Worm (Caenorhabditis elegans) whole organism, mixed stage, embryonic: ENCODE data around the gene T04F8.2.

ENCODE experiments used
- M03D4.4 ChIP-seq: sonication (generic microtip); optimal IDR thresholded peaks from 2 replicates; lab custom pipeline; 2017; ENCODE audit warnings: mild to moderate bottlenecking, missing genetic modification characterization, missing compliant biosample characterization
- blmp-1 ChIP-seq: fragments of 150-350 bp; optimal IDR thresholded peaks from 2 replicates; lab custom pipeline; 2014; ENCODE audit warnings: missing biosample characterization, missing genetic modification characterization
- ceh-39 ChIP-seq: fragments of 150-350 bp; optimal IDR thresholded peaks from 2 replicates; lab custom pipeline; 2014; ENCODE audit warnings: missing biosample characterization, missing genetic modification characterization
- ceh-43 ChIP-seq: fragments of 200-800 bp; sonication (Bioruptor generic); optimal IDR thresholded peaks from 2 replicates; lab custom pipeline; 2018; ENCODE audit warnings: mild to moderate bottlenecking, missing genetic modification characterization, moderate library complexity, missing compliant biosample characterization
- ceh-83 ChIP-seq: fragments of 200-800 bp; sonication (Bioruptor generic); optimal IDR thresholded peaks from 2 replicates; lab custom pipeline; 2018; ENCODE audit warnings: mild to moderate bottlenecking, missing genetic modification characterization, missing compliant biosample characterization
- ces-1 ChIP-seq: fragments of 150-350 bp; optimal IDR thresholded peaks from 2 replicates; lab custom pipeline; 2014; ENCODE audit warnings: missing biosample characterization, missing genetic modification reagents, missing genetic modification characterization
- cnd-1 ChIP-seq: fragments of 200-800 bp; sonication (Bioruptor generic); optimal IDR thresholded peaks from 2 replicates; lab custom pipeline; 2018; ENCODE audit warnings: mild to moderate bottlenecking, missing genetic modification characterization, missing compliant biosample characterization
- drap-1 ChIP-seq: fragments of 200-800 bp; sonication (Bioruptor generic); optimal IDR thresholded peaks from 3 replicates; lab custom pipeline; 2018; ENCODE audit warnings: mild to moderate bottlenecking, missing genetic modification characterization, missing compliant biosample characterization
- elt-1 ChIP-seq: sonication (generic microtip); optimal IDR thresholded peaks from 2 replicates; lab custom pipeline; 2017; ENCODE audit warnings: missing genetic modification characterization, mild to moderate bottlenecking, missing compliant biosample characterization, antibody characterized with exemption, moderate library complexity, borderline replicate concordance; ENCODE audit not compliant: insufficient read depth
- elt-3 ChIP-seq: fragments of 150-350 bp; optimal IDR thresholded peaks from 2 replicates; lab custom pipeline; 2014; ENCODE audit warnings: missing biosample characterization, missing genetic modification characterization
- flh-1 ChIP-seq: fragments of 200-800 bp; sonication (Bioruptor generic); optimal IDR thresholded peaks from 2 replicates; lab custom pipeline; 2018; ENCODE audit warnings: mild to moderate bottlenecking, missing genetic modification characterization, moderate library complexity, missing compliant biosample characterization
- ham-2 ChIP-seq: fragments of 200-800 bp; sonication (Bioruptor generic); optimal IDR thresholded peaks from 2 replicates; lab custom pipeline; 2018; ENCODE audit warnings: mild to moderate bottlenecking, missing genetic modification characterization, missing compliant biosample characterization
- hlh-1 ChIP-seq: fragments of 150-350 bp; optimal IDR thresholded peaks from 2 replicates; lab custom pipeline; 2014; ENCODE audit warnings: missing biosample characterization, missing genetic modification reagents, missing genetic modification characterization
- lin-13 ChIP-seq: fragments of 150-350 bp; optimal IDR thresholded peaks from 2 replicates; lab custom pipeline; 2014; ENCODE audit warnings: missing biosample characterization, missing genetic modification characterization
- lin-32 ChIP-seq: fragments of 200-800 bp; sonication (Bioruptor generic); optimal IDR thresholded peaks from 2 replicates; lab custom pipeline; 2018; ENCODE audit warnings: mild to moderate bottlenecking, missing genetic modification characterization, missing compliant biosample characterization
- lsy-2 ChIP-seq: fragments of 150-350 bp; optimal IDR thresholded peaks from 2 replicates; lab custom pipeline; 2014; ENCODE audit warnings: missing biosample characterization, missing genetic modification characterization
- mab-5 ChIP-seq: fragments of 150-350 bp; optimal IDR thresholded peaks from 2 replicates; lab custom pipeline; 2014; ENCODE audit warnings: missing biosample characterization, missing genetic modification characterization
- mep-1 ChIP-seq: fragments of 150-350 bp; optimal IDR thresholded peaks from 2 replicates; lab custom pipeline; 2017; ENCODE audit warnings: missing biosample characterization, missing genetic modification reagents, missing genetic modification characterization, inconsistent platforms
- mls-2 ChIP-seq: sonication (generic microtip); optimal IDR thresholded peaks from 2 replicates; lab custom pipeline; 2016; ENCODE audit warnings: mild to moderate bottlenecking, missing genetic modification characterization, moderate library complexity, missing compliant biosample characterization
- nhr-12 ChIP-seq: fragments of 150-350 bp; optimal IDR thresholded peaks from 2 replicates; lab custom pipeline; 2014; ENCODE audit warnings: missing biosample characterization, missing genetic modification characterization
- nhr-2 ChIP-seq: fragments of 150-350 bp; optimal IDR thresholded peaks from 2 replicates; lab custom pipeline; 2014; ENCODE audit warnings: missing biosample characterization, missing genetic modification characterization
- nhr-237 ChIP-seq: fragments of 150-350 bp; optimal IDR thresholded peaks from 2 replicates; lab custom pipeline; 2014; ENCODE audit warnings: missing biosample characterization, missing genetic modification characterization
- nhr-28 ChIP-seq: fragments of 150-350 bp; optimal IDR thresholded peaks from 2 replicates; lab custom pipeline; 2014; ENCODE audit warnings: missing biosample characterization, missing genetic modification characterization
- nhr-76 ChIP-seq: sonication (generic microtip); optimal IDR thresholded peaks from 2 replicates; lab custom pipeline; 2017; ENCODE audit warnings: missing biosample characterization, missing genetic modification characterization
- sem-2 ChIP-seq: fragments of 200-800 bp; sonication (Bioruptor generic); optimal IDR thresholded peaks from 2 replicates; lab custom pipeline; 2018; ENCODE audit warnings: mild to moderate bottlenecking, missing genetic modification characterization, missing compliant biosample characterization
- snpc-4 ChIP-seq: fragments of 150-350 bp; optimal IDR thresholded peaks from 2 replicates; lab custom pipeline; 2014; ENCODE audit warnings: missing biosample characterization, missing genetic modification characterization
- sptf-1 ChIP-seq: sonication (generic microtip); optimal IDR thresholded peaks from 2 replicates; lab custom pipeline; 2017; ENCODE audit warnings: mild to moderate bottlenecking, missing genetic modification characterization, moderate library complexity, missing compliant biosample characterization
- unc-120 ChIP-seq: sonication (generic microtip); optimal IDR thresholded peaks from 2 replicates; lab custom pipeline; 2017; ENCODE audit warnings: missing genetic modification characterization, missing compliant biosample characterization; ENCODE audit not compliant: poor library complexity, severe bottlenecking
- unc-39 ChIP-seq: fragments of 150-350 bp; optimal IDR thresholded peaks from 2 replicates; lab custom pipeline; 2014; ENCODE audit warnings: missing biosample characterization, missing genetic modification characterization
- unc-62 ChIP-seq: fragments of 150-350 bp; optimal IDR thresholded peaks from 2 replicates; lab custom pipeline; 2014; ENCODE audit warnings: missing biosample characterization, missing genetic modification reagents, missing genetic modification characterization
- zip-8 ChIP-seq: fragments of 150-350 bp; optimal IDR thresholded peaks from 2 replicates; lab custom pipeline; 2014; ENCODE audit warnings: missing biosample characterization, missing genetic modification characterization
- ztf-11 ChIP-seq: fragments of 150-350 bp; optimal IDR thresholded peaks from 2 replicates; lab custom pipeline; 2014; ENCODE audit warnings: missing biosample characterization, missing genetic modification characterization

The T04F8.2 gene

ce11 chrX:11679211-11679977 lies 23.0 kb upstream of the T04F8.2 start:
- TF ChIP-seq unc-39 (tag; lab: Kevin White, UChicago) (no peak), M03D4.4 (tag; lab: Kevin White, UChicago) (no peak), ztf-11 (tag; lab: Kevin White, UChicago) (no peak), blmp-1 (tag; lab: Kevin White, UChicago) (no peak), mab-5 (tag; lab: Kevin White, UChicago) (no peak), ham-2 (GFP tag; lab: Kevin White, UChicago) (no peak), nhr-237 (no peak), hlh-1 (tag; lab: Kevin White, UChicago) (no peak), ceh-39 (tag; lab: Kevin White, UChicago) (no peak), ceh-43 (GFP tag; lab: Kevin White, UChicago) (no peak), nhr-12 (no peak)

DNA sequence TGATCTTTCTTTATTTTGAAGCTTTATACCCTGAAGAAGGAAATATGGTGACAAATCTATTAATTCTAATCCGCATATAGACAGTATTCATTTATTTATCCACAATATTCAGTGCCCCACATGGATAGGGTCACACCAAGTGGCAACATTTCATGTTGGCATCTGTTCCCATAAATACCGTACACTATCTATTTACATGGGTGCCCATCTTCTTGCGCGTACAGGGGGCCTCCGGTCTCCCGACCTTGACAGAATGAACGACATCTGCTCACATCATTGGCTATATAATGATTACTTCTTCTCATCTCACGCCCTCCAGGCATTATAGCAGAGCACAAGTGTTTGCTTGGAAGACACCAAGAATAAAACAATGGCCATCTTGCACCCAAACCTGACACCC lies 19.2 kb upstream of the T04F8.2 start:
- peak; percentile 73 for TF ChIP-seq cnd-1 (tag; lab: Kevin White, UChicago)
- no peak for TF ChIP-seq zip-8 (tag; lab: Kevin White, UChicago)
- no peak for TF ChIP-seq mep-1 (tag; lab: Kevin White, UChicago)
- TF ChIP-seq nhr-2 (tag; lab: Kevin White, UChicago), result peak; percentile 49
- TF ChIP-seq sptf-1 (tag; lab: Kevin White, UChicago), result no peak
- TF ChIP-seq flh-1 (GFP tag; lab: Kevin White, UChicago), result no peak
- TF ChIP-seq elt-3 (tag; lab: Kevin White, UChicago), result no peak

DNA sequence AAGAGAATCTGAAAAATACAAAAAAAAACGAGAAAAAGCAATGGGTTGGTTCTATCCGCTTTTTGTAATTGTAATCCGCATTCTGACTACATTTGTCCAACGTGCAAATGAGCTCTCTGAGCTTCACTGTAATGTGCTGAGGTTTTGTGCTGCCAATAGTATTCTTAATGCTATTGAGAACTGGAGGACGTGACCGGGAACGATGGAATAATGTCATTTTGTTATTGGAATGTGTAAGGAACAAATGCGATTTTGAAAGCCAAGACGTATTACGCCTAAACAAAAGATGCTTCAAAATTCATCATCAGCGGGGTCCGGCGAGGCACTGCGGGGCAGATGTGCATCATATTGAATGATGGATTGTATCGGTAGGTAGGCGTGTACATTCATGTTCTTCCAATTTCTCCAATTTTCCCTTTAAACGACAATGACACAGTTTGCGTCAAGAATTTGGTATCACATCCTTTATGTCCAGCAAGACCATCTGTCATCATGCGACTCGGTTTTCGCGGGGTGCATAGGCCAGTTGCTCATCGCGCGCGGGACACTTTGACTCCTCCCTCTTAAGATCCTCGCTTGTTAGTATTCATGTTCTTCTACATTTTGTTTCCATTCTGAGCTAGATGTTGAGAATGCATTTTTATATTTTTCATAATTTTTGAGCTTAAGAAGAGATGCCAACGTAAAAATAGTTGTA lies 16.8 kb upstream of the T04F8.2 start:
- TF ChIP-seq lsy-2 (tag; lab: Kevin White, UChicago), result no peak
- TF ChIP-seq elt-3 (tag; lab: Kevin White, UChicago), result no peak
- peak; percentile 82 for TF ChIP-seq cnd-1 (tag; lab: Kevin White, UChicago)
- no peak for TF ChIP-seq ceh-43 (GFP tag; lab: Kevin White, UChicago)
- no peak for TF ChIP-seq elt-1 (tag; lab: Kevin White, UChicago)
- TF ChIP-seq nhr-28 (tag; lab: Kevin White, UChicago), result no peak
- no peak for TF ChIP-seq hlh-1 (tag; lab: Kevin White, UChicago)
- no peak for TF ChIP-seq blmp-1 (tag; lab: Kevin White, UChicago)
- TF ChIP-seq ces-1 (GFP tag; lab: Kevin White, UChicago), result peak; percentile 65
- no peak for TF ChIP-seq nhr-76 (tag; lab: Kevin White, UChicago)
- TF ChIP-seq mab-5 (tag; lab: Kevin White, UChicago), result no peak
- no peak for TF ChIP-seq nhr-237
- TF ChIP-seq ceh-83 (GFP tag; lab: Kevin White, UChicago), result no peak
- TF ChIP-seq sptf-1 (tag; lab: Kevin White, UChicago), result no peak
- TF ChIP-seq lin-13 (tag; lab: Kevin White, UChicago), result no peak
- peak; percentile 85 for TF ChIP-seq lin-32
- TF ChIP-seq flh-1 (GFP tag; lab: Kevin White, UChicago), result no peak
- no peak for TF ChIP-seq sem-2 (GFP tag; lab: Kevin White, UChicago)
- TF ChIP-seq zip-8 (tag; lab: Kevin White, UChicago), result no peak

DNA sequence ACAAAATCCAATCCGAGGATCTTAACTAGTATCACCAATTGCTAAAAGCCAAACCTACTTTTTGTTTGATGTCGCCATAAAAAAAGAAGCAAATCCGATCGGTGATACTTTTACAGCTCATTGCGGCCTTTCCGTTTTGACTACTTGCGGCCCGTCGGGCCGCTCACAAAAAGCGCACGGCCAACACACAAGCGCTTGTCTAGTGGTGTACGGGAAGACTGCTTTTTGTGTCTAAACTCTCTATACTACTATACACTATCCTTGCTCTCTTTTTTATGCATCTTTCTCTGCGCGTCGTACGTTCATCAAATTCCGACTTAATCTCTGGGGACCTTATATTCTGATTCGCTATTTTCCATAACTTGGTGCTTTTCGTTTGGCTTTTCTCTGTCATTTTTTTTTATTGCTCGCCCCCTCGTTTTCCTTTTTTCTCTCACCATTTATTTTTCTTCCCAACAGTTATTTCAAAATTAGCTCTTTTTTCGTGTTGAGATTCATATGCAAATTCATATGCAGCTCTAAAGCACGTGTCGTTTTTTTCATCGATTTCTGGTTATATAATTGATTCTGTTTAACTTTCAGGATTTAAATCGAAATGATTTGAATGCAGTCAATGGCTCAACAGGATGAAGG lies 10.3 kb upstream of the T04F8.2 start, which contains the start of gene noca-2:
noca-2 (plus strand) TSS at position 583 of the 633 bp plus-strand sequence.
- TF ChIP-seq cnd-1 (tag; lab: Kevin White, UChicago) (no peak), mep-1 (tag; lab: Kevin White, UChicago) (peak; percentile 12), snpc-4 (tag; lab: Kevin White, UChicago) (no peak), mls-2 (tag; lab: Kevin White, UChicago) (no peak), ceh-43 (GFP tag; lab: Kevin White, UChicago) (no peak), mab-5 (tag; lab: Kevin White, UChicago) (no peak), sem-2 (GFP tag; lab: Kevin White, UChicago) (no peak), drap-1 (GFP tag; lab: Kevin White, UChicago) (no peak), nhr-76 (tag; lab: Kevin White, UChicago) (no peak), unc-120 (tag; lab: Kevin White, UChicago) (peak; percentile 16), ceh-83 (GFP tag; lab: Kevin White, UChicago) (no peak), blmp-1 (tag; lab: Kevin White, UChicago) (no peak), nhr-2 (tag; lab: Kevin White, UChicago) (no peak), nhr-237 (no peak), hlh-1 (tag; lab: Kevin White, UChicago) (peak; percentile 23), nhr-28 (tag; lab: Kevin White, UChicago) (no peak), ham-2 (GFP tag; lab: Kevin White, UChicago) (peak; percentile 83), ces-1 (GFP tag; lab: Kevin White, UChicago) (peak; percentile 83), zip-8 (tag; lab: Kevin White, UChicago) (no peak), lsy-2 (tag; lab: Kevin White, UChicago) (peak; percentile 25), lin-13 (tag; lab: Kevin White, UChicago) (no peak), lin-32 (no peak), unc-62 (GFP tag; lab: Kevin White, UChicago) (no peak)
